Worm (Caenorhabditis elegans) whole organism, dauer: ENCODE measurements around the gene dmsr-5.

Source experiments
- unc-62 ChIP-seq: sonication (generic microtip); optimal IDR thresholded peaks from 2 replicates; lab custom pipeline; 2017; ENCODE audit warnings: missing biosample characterization, missing genetic modification reagents, missing genetic modification characterization

The dmsr-5 gene

ce11 chrIII:10989491-10990032 is 5.5 kb downstream of the dmsr-5 start:
- no peak for TF ChIP-seq unc-62 (GFP tag; lab: Kevin White, UChicago)

ce11 chrIII:10987561-10988184 is 7.4 kb downstream of the dmsr-5 start, which contains the start of gene col-94:
col-94 (minus strand) TSS chrIII:10987873.
- no peak for TF ChIP-seq unc-62 (GFP tag; lab: Kevin White, UChicago)

ce11 chrIII:10985559-10986036 is 9.5 kb downstream of the dmsr-5 start, which contains the start of gene col-93:
col-93 (minus strand) TSS chrIII:10985609.
- no peak for TF ChIP-seq unc-62 (GFP tag; lab: Kevin White, UChicago)

ce11 chrIII:10983153-10983552 is 11.9 kb downstream of the dmsr-5 start, which contains the start of gene col-92:
col-92 (minus strand) TSS chrIII:10983253.
- no peak for TF ChIP-seq unc-62 (GFP tag; lab: Kevin White, UChicago)

ce11 chrIII:10981555-10981954 is 13.5 kb downstream of the dmsr-5 start:
- no peak for TF ChIP-seq unc-62 (GFP tag; lab: Kevin White, UChicago)

ce11 chrIII:10976580-10976979 is 18.5 kb downstream of the dmsr-5 start:
- no peak for TF ChIP-seq unc-62 (GFP tag; lab: Kevin White, UChicago)

ce11 chrIII:10969644-10970043 is 25.4 kb downstream of the dmsr-5 start, which contains the start of gene dhc-4:
dhc-4 (plus strand) TSS chrIII:10969944.
- TF ChIP-seq unc-62 (GFP tag; lab: Kevin White, UChicago) = no peak

ce11 chrIII:10967010-10967409 is 28.0 kb downstream of the dmsr-5 start, which contains the start of gene W05B2.2:
W05B2.2 (minus strand) TSS chrIII:10967110.
- TF ChIP-seq unc-62 (GFP tag; lab: Kevin White, UChicago) = no peak

ce11 chrIII:10962910-10963309 is 32.1 kb downstream of the dmsr-5 start:
- no peak for TF ChIP-seq unc-62 (GFP tag; lab: Kevin White, UChicago)

ce11 chrIII:10960387-10960786 is 34.7 kb downstream of the dmsr-5 start:
- no peak for TF ChIP-seq unc-62 (GFP tag; lab: Kevin White, UChicago)

- no peak for TF ChIP-seq unc-62 (GFP tag; lab: Kevin White, UChicago)
These were observed 37.3 kb downstream of the dmsr-5 start for ce11 chrIII:10957710-10958109.

ce11 chrIII:10957236-10957635 is 37.8 kb downstream of the dmsr-5 start:
- no peak for TF ChIP-seq unc-62 (GFP tag; lab: Kevin White, UChicago)

- TF ChIP-seq unc-62 (GFP tag; lab: Kevin White, UChicago) = no peak
These were observed 41.9 kb downstream of the dmsr-5 start, which contains the start of gene zig-5 for ce11 chrIII:10953160-10953559. zig-5 (minus strand) TSS chrIII:10953508.

ce11 chrIII:10951713-10952112 is 43.3 kb downstream of the dmsr-5 start:
- no peak for TF ChIP-seq unc-62 (GFP tag; lab: Kevin White, UChicago)

- TF ChIP-seq unc-62 (GFP tag; lab: Kevin White, UChicago) = no peak
These were observed 47.9 kb downstream of the dmsr-5 start, which contains the start of gene strd-1 for ce11 chrIII:10947155-10947554. strd-1 (plus strand) TSS chrIII:10947455.

ce11 chrIII:10945537-10945936 is 49.5 kb downstream of the dmsr-5 start:
- no peak for TF ChIP-seq unc-62 (GFP tag; lab: Kevin White, UChicago)

- TF ChIP-seq unc-62 (GFP tag; lab: Kevin White, UChicago) = no peak
These were observed 52.2 kb downstream of the dmsr-5 start for ce11 chrIII:10942905-10943304.
